Worm (Caenorhabditis elegans) whole organism, L1 larva: ENCODE results near the gene drr-2.

ENCODE experiments used
- C34B4.2 ChIP-seq: sonication (generic microtip); optimal IDR thresholded peaks from 2 replicates; lab custom pipeline; 2017; ENCODE audit warnings: mild to moderate bottlenecking, missing genetic modification characterization, missing compliant biosample characterization
- F16B12.6 ChIP-seq: fragments of 150-350 bp; optimal IDR thresholded peaks from 2 replicates; lab custom pipeline; 2014; ENCODE audit warnings: missing biosample characterization, missing genetic modification characterization
- alr-1 ChIP-seq: fragments of 200-800 bp; sonication (Bioruptor generic); optimal IDR thresholded peaks from 2 replicates; lab custom pipeline; 2018; ENCODE audit warnings: borderline replicate concordance, mild to moderate bottlenecking, missing genetic modification characterization, missing compliant biosample characterization
- aly-2 ChIP-seq: fragments of 150-350 bp; optimal IDR thresholded peaks from 2 replicates; lab custom pipeline; 2014; ENCODE audit warnings: missing biosample characterization, missing genetic modification characterization
- ama-1 ChIP-seq: fragments of 150-350 bp; optimal IDR thresholded peaks from 2 replicates; lab custom pipeline; 2014
- ceh-8 ChIP-seq: fragments of 200-800 bp; sonication (Bioruptor generic); optimal IDR thresholded peaks from 2 replicates; lab custom pipeline; 2018; ENCODE audit warnings: mild to moderate bottlenecking, missing genetic modification characterization, moderate library complexity, missing compliant biosample characterization
- ceh-88 ChIP-seq: fragments of 200-800 bp; sonication (Bioruptor generic); IDR thresholded peaks from 2 replicates; pipeline ENCODE4 v1.3.6; 2022; ENCODE audit warnings: missing genetic modification characterization, missing compliant biosample characterization
- ceh-90 ChIP-seq: sonication (generic microtip); optimal IDR thresholded peaks from 2 replicates; lab custom pipeline; 2016; ENCODE audit warnings: missing genetic modification characterization, missing compliant biosample characterization
- dpl-1 ChIP-seq, 3 experiments: fragments of 150-350 bp in 2 of 3; sonication (generic microtip) in 1 of 3; optimal IDR thresholded peaks; 2 replicates each; lab custom pipeline; 2014 to 2017; ENCODE audit warnings: missing biosample characterization in 3 of 3, missing genetic modification characterization in 3 of 3, missing genetic modification reagents in 3 of 3
- dsc-1 ChIP-seq: sonication (generic microtip); optimal IDR thresholded peaks from 2 replicates; lab custom pipeline; 2016; ENCODE audit warnings: mild to moderate bottlenecking, missing genetic modification characterization, missing compliant biosample characterization
- efl-1 ChIP-seq, 4 experiments: fragments of 150-350 bp; optimal IDR thresholded peaks in 3 of 4; peaks in 1 of 4; 1 replicate in 1 of 4; 2 replicates in 3 of 4; lab custom pipeline; 2014; ENCODE audit warnings: missing biosample characterization in 2 of 4, missing genetic modification characterization in 2 of 4, missing genetic modification reagents in 2 of 4
- egl-27 ChIP-seq, 2 experiments: fragments of 150-350 bp in 1 of 2; sonication (generic microtip); optimal IDR thresholded peaks; 3 replicates each; lab custom pipeline; 2017 to 2018; ENCODE audit warnings: missing biosample characterization in 2 of 2, missing genetic modification characterization in 2 of 2, missing genetic modification reagents in 2 of 2
- elt-2 ChIP-seq: sonication (generic microtip); optimal IDR thresholded peaks from 2 replicates; lab custom pipeline; 2016; ENCODE audit warnings: missing genetic modification characterization, mild to moderate bottlenecking, inconsistent platforms, missing compliant biosample characterization, missing genetic modification reagents
- fkh-10 ChIP-seq: sonication (generic microtip); optimal IDR thresholded peaks from 2 replicates; lab custom pipeline; 2017; ENCODE audit warnings: missing biosample characterization, missing genetic modification reagents, missing genetic modification characterization
- fos-1 ChIP-seq: fragments of 150-350 bp; optimal IDR thresholded peaks from 2 replicates; lab custom pipeline; 2014; ENCODE audit warnings: missing biosample characterization, missing genetic modification characterization
- hlh-17 ChIP-seq: fragments of 200-800 bp; sonication (Bioruptor generic); optimal IDR thresholded peaks from 2 replicates; lab custom pipeline; 2018; ENCODE audit warnings: missing genetic modification characterization, mild to moderate bottlenecking, missing compliant biosample characterization, moderate library complexity, borderline replicate concordance
- hlh-4 ChIP-seq: sonication (generic microtip); optimal IDR thresholded peaks from 2 replicates; lab custom pipeline; 2016; ENCODE audit warnings: mild to moderate bottlenecking, missing genetic modification characterization, missing compliant biosample characterization
- isw-1 ChIP-seq: fragments of 200-800 bp; sonication (Bioruptor generic); IDR thresholded peaks from 2 replicates; pipeline ENCODE4 v1.3.6; 2022; ENCODE audit warnings: missing genetic modification characterization, missing compliant biosample characterization
- lin-13 ChIP-seq: fragments of 150-350 bp; optimal IDR thresholded peaks from 2 replicates; lab custom pipeline; 2014; ENCODE audit warnings: missing biosample characterization, missing genetic modification reagents, missing genetic modification characterization
- lin-14 ChIP-seq: fragments of 200-800 bp; sonication (Bioruptor generic); optimal IDR thresholded peaks from 2 replicates; lab custom pipeline; 2018; ENCODE audit warnings: mild to moderate bottlenecking, missing genetic modification characterization, moderate library complexity, missing compliant biosample characterization
- lir-3 ChIP-seq: sonication (generic microtip); optimal IDR thresholded peaks from 2 replicates; lab custom pipeline; 2016; ENCODE audit warnings: mild to moderate bottlenecking, missing genetic modification characterization, moderate library complexity, missing compliant biosample characterization; ENCODE audit not compliant: poor library complexity
- mab-9 ChIP-seq: fragments of 200-800 bp; sonication (Bioruptor generic); IDR thresholded peaks from 2 replicates; pipeline ENCODE4 v1.3.6; 2022; ENCODE audit warnings: missing genetic modification reagents, missing genetic modification characterization, missing compliant biosample characterization
- mef-2 ChIP-seq: fragments of 150-350 bp; optimal IDR thresholded peaks from 2 replicates; lab custom pipeline; 2014; ENCODE audit warnings: missing biosample characterization, missing genetic modification characterization
- nhr-76 ChIP-seq: sonication (generic microtip); optimal IDR thresholded peaks from 2 replicates; lab custom pipeline; 2017; ENCODE audit warnings: missing biosample characterization, missing genetic modification characterization
- nhr-84 ChIP-seq: sonication (generic microtip); optimal IDR thresholded peaks from 2 replicates; lab custom pipeline; 2017; ENCODE audit warnings: missing biosample characterization, missing genetic modification characterization
- pag-3 ChIP-seq: sonication (generic microtip); optimal IDR thresholded peaks from 2 replicates; lab custom pipeline; 2017; ENCODE audit warnings: missing genetic modification characterization, mild to moderate bottlenecking, missing compliant biosample characterization, antibody characterized with exemption, borderline replicate concordance; ENCODE audit not compliant: insufficient read depth
- snpc-4 ChIP-seq: fragments of 150-350 bp; optimal IDR thresholded peaks from 2 replicates; lab custom pipeline; 2014; ENCODE audit warnings: missing biosample characterization, missing genetic modification characterization
- sox-4 ChIP-seq: sonication (generic microtip); optimal IDR thresholded peaks from 2 replicates; lab custom pipeline; 2016; ENCODE audit warnings: missing genetic modification characterization, missing compliant biosample characterization
- tbx-2 ChIP-seq: sonication (generic microtip); optimal IDR thresholded peaks from 2 replicates; lab custom pipeline; 2016; ENCODE audit warnings: missing genetic modification characterization, missing compliant biosample characterization
- unc-86 ChIP-seq: sonication (generic microtip); optimal IDR thresholded peaks from 2 replicates; lab custom pipeline; 2016; ENCODE audit warnings: missing genetic modification characterization, missing compliant biosample characterization
- zag-1 ChIP-seq: fragments of 150-350 bp; optimal IDR thresholded peaks from 2 replicates; lab custom pipeline; 2014; ENCODE audit warnings: missing biosample characterization, missing genetic modification characterization
- ztf-11 ChIP-seq, 2 experiments: sonication (generic microtip); optimal IDR thresholded peaks; 2 replicates each; lab custom pipeline; 2016 to 2017; ENCODE audit warnings: missing genetic modification characterization in 2 of 2, missing biosample characterization in 1 of 2, missing compliant biosample characterization in 1 of 2

The drr-2 gene

DNA sequence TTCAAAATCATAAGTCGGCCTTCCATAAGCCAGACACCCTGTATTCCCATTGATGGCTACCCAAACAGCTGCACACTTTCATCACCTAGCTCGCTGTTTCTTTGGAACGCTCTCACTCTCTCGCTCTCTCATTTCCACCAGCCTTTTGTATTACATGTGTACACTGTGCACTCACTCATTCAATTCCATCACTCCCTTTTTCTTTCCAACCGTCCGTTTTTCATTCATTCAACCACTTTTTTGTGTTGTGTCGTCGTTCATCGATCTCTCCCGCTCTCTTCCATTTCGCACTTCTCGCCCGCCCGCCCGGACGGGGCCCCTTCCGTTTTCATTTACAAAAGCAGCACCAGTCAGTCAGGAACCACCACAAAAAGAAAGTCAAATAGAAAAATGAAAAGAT lies 14.6 kb upstream of the drr-2 start:
- no peak for TF ChIP-seq ama-1 (lab: Kevin White, UChicago)
- no peak for TF ChIP-seq fkh-10 (GFP tag; lab: Kevin White, UChicago)
- no peak for TF ChIP-seq hlh-4 (tag; lab: Kevin White, UChicago)
- no peak for TF ChIP-seq fos-1 (tag; lab: Kevin White, UChicago)
- TF ChIP-seq mef-2 = no peak
- no peak for TF ChIP-seq ceh-90 (tag; lab: Kevin White, UChicago)
- no peak for TF ChIP-seq unc-86 (tag; lab: Kevin White, UChicago)
- TF ChIP-seq dpl-1 (GFP tag; optimal IDR thresholded peaks at IDR 0.05; lab: Kevin White, UChicago) = no peak
- peak; percentile 52 for TF ChIP-seq lin-14 (GFP tag; lab: Kevin White, UChicago)
- TF ChIP-seq, all 84 proteins: peak for 1

DNA sequence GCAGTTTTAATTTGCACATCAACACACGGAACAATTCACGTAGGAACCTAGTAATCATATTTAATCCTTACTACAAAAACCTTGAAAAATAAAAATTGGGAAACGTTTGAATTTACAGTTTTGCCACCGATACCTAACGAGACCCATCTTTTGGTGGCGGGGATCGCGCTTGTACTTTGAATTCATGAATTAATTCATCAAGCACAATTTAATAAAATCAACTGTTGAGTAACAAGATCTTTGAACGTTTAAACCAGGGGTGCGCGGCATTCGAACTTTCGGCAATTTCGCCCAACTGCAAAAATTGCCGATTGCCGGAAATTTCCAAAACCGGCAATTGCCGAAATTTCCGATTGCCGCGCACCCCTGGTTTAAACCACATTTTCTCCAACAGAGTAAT lies 13.3 kb upstream of the drr-2 start:
- TF ChIP-seq efl-1 (optimal IDR thresholded peaks at IDR 0.05; lab: Kevin White, UChicago) = no peak
- TF ChIP-seq efl-1 (GFP tag; optimal IDR thresholded peaks at IDR 0.05 in 1 of 2; lab: Kevin White, UChicago) = peak in 1 of 2 experiments; percentile 43
- no peak for TF ChIP-seq sox-4
- TF ChIP-seq, all 84 proteins: peak for 1

DNA sequence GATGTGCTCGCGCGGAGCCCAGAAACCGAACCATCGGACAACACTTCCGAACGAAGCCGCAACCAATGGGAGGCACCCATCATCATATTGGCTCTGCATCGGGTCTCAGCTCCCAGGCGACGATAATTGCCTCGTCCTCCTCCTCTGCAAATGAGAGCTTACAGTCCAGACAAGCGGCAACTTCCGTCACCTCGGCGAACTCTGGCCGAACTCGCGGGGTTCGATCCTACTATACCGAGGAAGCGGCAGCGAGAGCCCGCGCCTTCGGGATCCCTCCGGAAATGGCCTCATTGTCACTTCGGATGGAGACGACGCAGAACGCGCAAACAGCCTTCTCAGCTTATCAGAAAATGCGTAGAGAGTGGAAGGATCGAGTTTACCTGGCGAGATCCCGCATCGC lies 11.6 kb upstream of the drr-2 start:
- no peak for TF ChIP-seq dpl-1 (GFP tag; optimal IDR thresholded peaks at IDR 0.05; lab: Kevin White, UChicago)
- TF ChIP-seq tbx-2 (tag; lab: Kevin White, UChicago) = no peak
- no peak for TF ChIP-seq lir-3 (tag; lab: Kevin White, UChicago)
- no peak for TF ChIP-seq ama-1 (lab: Kevin White, UChicago)
- TF ChIP-seq zag-1 (tag; lab: Kevin White, UChicago) = no peak
- no peak for TF ChIP-seq hlh-17 (GFP tag; lab: Kevin White, UChicago)

DNA sequence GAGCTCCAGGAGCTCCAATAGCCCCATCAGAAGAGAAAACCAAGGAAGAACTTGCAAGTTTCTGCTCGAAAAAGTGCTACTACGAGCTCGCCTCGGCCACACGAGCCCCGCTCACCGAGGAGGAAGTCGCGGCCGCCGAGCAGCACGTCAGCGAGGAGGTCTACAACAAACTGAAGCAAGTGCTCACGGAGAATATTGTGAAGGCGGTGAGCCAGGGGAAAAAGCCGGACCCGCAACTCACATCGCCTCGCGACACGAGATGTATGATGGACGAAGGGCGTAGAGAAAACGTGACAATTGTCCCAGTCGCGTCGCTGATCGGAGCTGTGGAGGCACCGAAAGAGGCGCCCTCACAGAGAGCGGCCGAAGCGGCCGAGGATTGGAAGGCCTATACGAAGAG lies 9.3 kb upstream of the drr-2 start:
- TF ChIP-seq alr-1 (tag; lab: Kevin White, UChicago) (no peak), aly-2 (tag; lab: Kevin White, UChicago) (no peak), hlh-4 (tag; lab: Kevin White, UChicago) (no peak), fkh-10 (GFP tag; lab: Kevin White, UChicago) (no peak), nhr-76 (tag; lab: Kevin White, UChicago) (no peak), pag-3 (tag; lab: Kevin White, UChicago) (no peak)
- TF ChIP-seq, all 84 proteins: peak for 0

DNA sequence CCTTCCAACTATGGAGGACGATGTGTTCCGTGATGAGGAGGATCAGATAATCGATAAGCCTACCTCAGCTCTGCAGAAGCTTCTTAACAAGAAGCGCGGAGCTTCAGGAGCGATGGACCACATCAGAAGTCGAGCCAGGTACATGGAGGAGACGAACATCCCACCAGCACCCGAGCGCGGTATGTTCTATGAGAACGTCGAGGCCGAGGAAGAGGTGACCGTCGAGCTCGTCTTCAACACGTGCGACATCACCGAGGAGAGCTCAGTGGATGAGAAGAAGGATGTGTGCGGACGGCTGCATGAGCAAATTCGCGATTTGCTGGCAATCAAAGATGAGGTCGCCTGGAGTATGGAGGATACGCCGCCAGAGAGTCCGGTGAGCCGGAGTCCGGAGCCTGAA lies 8.6 kb upstream of the drr-2 start:
- TF ChIP-seq C34B4.2 (tag; lab: Kevin White, UChicago) = no peak
- TF ChIP-seq dsc-1 = no peak
- no peak for TF ChIP-seq dpl-1 (GFP tag; optimal IDR thresholded peaks at IDR 0.05; lab: Kevin White, UChicago)
- no peak for TF ChIP-seq hlh-4 (tag; lab: Kevin White, UChicago)
- no peak for TF ChIP-seq mab-9 (GFP tag; lab: Robert Waterston, UW)
- no peak for TF ChIP-seq ztf-11 (tag; optimal IDR thresholded peaks at IDR 0.05; lab: Kevin White, UChicago)
- TF ChIP-seq lin-13 = no peak
- no peak for TF ChIP-seq ceh-90 (tag; lab: Kevin White, UChicago)
- TF ChIP-seq aly-2 (tag; lab: Kevin White, UChicago) = no peak
- no peak for TF ChIP-seq ceh-88 (GFP tag; lab: Robert Waterston, UW)
- no peak for TF ChIP-seq elt-2 (tag; lab: Kevin White, UChicago)
- no peak for TF ChIP-seq snpc-4 (tag; lab: Kevin White, UChicago)
- TF ChIP-seq F16B12.6 = no peak
- TF ChIP-seq egl-27 (tag; optimal IDR thresholded peaks at IDR 0.05; lab: Kevin White, UChicago) = no peak

DNA sequence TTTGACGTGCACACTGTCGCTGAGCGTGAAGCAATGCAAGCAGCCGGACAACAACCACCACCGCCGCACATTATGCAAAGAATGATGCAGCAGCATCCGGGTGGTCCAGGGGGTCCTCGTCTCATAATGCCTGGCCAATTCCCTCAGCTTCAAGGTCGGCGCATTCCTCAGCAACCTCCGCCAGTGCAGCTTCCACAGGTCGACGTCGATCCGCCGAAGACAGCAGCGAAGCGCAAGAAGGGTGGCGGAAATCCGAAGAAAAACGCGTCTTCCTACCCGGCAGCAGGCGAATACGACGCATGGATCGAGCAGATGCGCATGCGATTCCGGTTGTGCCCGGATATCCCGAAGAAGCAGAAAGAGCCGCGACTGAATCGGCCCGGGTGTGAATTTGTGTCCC lies 8.0 kb upstream of the drr-2 start:
- no peak for TF ChIP-seq isw-1 (GFP tag; lab: Robert Waterston, UW)
- no peak for TF ChIP-seq lin-14 (GFP tag; lab: Kevin White, UChicago)
- TF ChIP-seq nhr-84 = no peak
- TF ChIP-seq ceh-8 (GFP tag; lab: Kevin White, UChicago) = peak; percentile 13
